Worm (Caenorhabditis elegans) whole organism, L4 larva: ENCODE measurements around the gene Y61A9LA.10.

ENCODE experiments used
- F49E8.2 ChIP-seq: sonication (generic microtip); optimal IDR thresholded peaks from 2 replicates; lab custom pipeline; 2016; ENCODE audit warnings: missing compliant biosample characterization, mild to moderate bottlenecking, missing genetic modification characterization, borderline replicate concordance
- Y48G9A.11 ChIP-seq: fragments of 200-800 bp; sonication (Bioruptor generic); IDR thresholded peaks from 2 replicates; pipeline ENCODE4 v1.3.6; 2022; ENCODE audit warnings: missing genetic modification reagents, missing genetic modification characterization, missing compliant biosample characterization
- ZK337.2 ChIP-seq: fragments of 200-800 bp; sonication (Bioruptor generic); IDR thresholded peaks from 2 replicates; pipeline ENCODE4 v1.3.6; 2022; ENCODE audit warnings: missing genetic modification reagents, missing genetic modification characterization, missing compliant biosample characterization
- aly-2 ChIP-seq: sonication (generic microtip); optimal IDR thresholded peaks from 2 replicates; lab custom pipeline; 2018; ENCODE audit warnings: missing biosample characterization, missing genetic modification characterization
- arid-1 ChIP-seq: fragments of 200-800 bp; sonication (Bioruptor generic); conservative IDR thresholded peaks from 2 replicates; pipeline ENCODE4 v1.3.6; 2022; ENCODE audit warnings: missing genetic modification reagents, missing genetic modification characterization, missing compliant biosample characterization
- ceh-20 ChIP-seq: fragments of 200-800 bp; sonication (Bioruptor generic); IDR thresholded peaks from 2 replicates; pipeline ENCODE4 v1.3.6; 2022; ENCODE audit warnings: missing genetic modification reagents, missing genetic modification characterization, missing compliant biosample characterization
- ceh-32 ChIP-seq: sonication (generic microtip); optimal IDR thresholded peaks from 2 replicates; lab custom pipeline; 2016; ENCODE audit warnings: mild to moderate bottlenecking, missing genetic modification characterization, missing compliant biosample characterization; ENCODE audit not compliant: poor library complexity
- ceh-62 ChIP-seq: sonication (generic microtip); optimal IDR thresholded peaks from 2 replicates; lab custom pipeline; 2017; ENCODE audit warnings: missing biosample characterization, missing genetic modification characterization
- ces-1 ChIP-seq: fragments of 150-350 bp; sonication (generic microtip); optimal IDR thresholded peaks from 4 replicates; lab custom pipeline; 2014; ENCODE audit warnings: missing biosample characterization, missing genetic modification reagents, missing genetic modification characterization
- cey-2 ChIP-seq: sonication (generic microtip); optimal IDR thresholded peaks from 3 replicates; lab custom pipeline; 2017; ENCODE audit warnings: missing genetic modification characterization, mild to moderate bottlenecking, missing compliant biosample characterization, antibody characterized with exemption, borderline replicate concordance; ENCODE audit not compliant: insufficient read depth
- egl-27 ChIP-seq: sonication (generic microtip); optimal IDR thresholded peaks from 3 replicates; lab custom pipeline; 2017; ENCODE audit warnings: missing biosample characterization, missing genetic modification reagents, missing genetic modification characterization
- fkh-10 ChIP-seq: fragments of 150-350 bp; optimal IDR thresholded peaks from 2 replicates; lab custom pipeline; 2014; ENCODE audit warnings: missing biosample characterization, missing genetic modification reagents, missing genetic modification characterization
- hlh-30 ChIP-seq: sonication (generic microtip); optimal IDR thresholded peaks from 2 replicates; lab custom pipeline; 2017; ENCODE audit warnings: antibody characterized with exemption, mild to moderate bottlenecking, missing genetic modification characterization, missing compliant biosample characterization; ENCODE audit not compliant: insufficient read depth
- hmg-1.1 ChIP-seq: fragments of 200-800 bp; sonication (Bioruptor generic); IDR thresholded peaks from 2 replicates; pipeline ENCODE4 v1.3.6; 2022; ENCODE audit warnings: missing genetic modification reagents, missing genetic modification characterization, missing compliant biosample characterization
- jun-1 ChIP-seq: fragments of 150-350 bp; optimal IDR thresholded peaks from 2 replicates; lab custom pipeline; 2014; ENCODE audit warnings: missing biosample characterization, missing genetic modification reagents, missing genetic modification characterization
- lin-13 ChIP-seq: fragments of 150-350 bp; optimal IDR thresholded peaks from 2 replicates; lab custom pipeline; 2014; ENCODE audit warnings: missing biosample characterization, missing genetic modification reagents, missing genetic modification characterization
- lin-15B ChIP-seq: fragments of 150-350 bp; sonication (generic microtip); optimal IDR thresholded peaks from 3 replicates; lab custom pipeline; 2014; ENCODE audit warnings: missing biosample characterization, missing genetic modification characterization
- lin-29 ChIP-seq: fragments of 200-800 bp; sonication (Bioruptor generic); IDR thresholded peaks from 2 replicates; pipeline ENCODE4 v1.3.6; 2022; ENCODE audit warnings: missing genetic modification reagents, missing genetic modification characterization, missing compliant biosample characterization
- lin-38 ChIP-seq: fragments of 200-800 bp; sonication (Bioruptor generic); IDR thresholded peaks from 2 replicates; pipeline ENCODE4 v1.3.6; 2022; ENCODE audit warnings: missing genetic modification reagents, missing genetic modification characterization, missing compliant biosample characterization
- lir-3 ChIP-seq: sonication (generic microtip); optimal IDR thresholded peaks from 2 replicates; lab custom pipeline; 2016; ENCODE audit warnings: mild to moderate bottlenecking, missing genetic modification characterization, missing compliant biosample characterization
- lsy-2 ChIP-seq, 2 experiments: fragments of 150-350 bp in 1 of 2; sonication (generic microtip) in 1 of 2; optimal IDR thresholded peaks; 2 replicates each; lab custom pipeline; 2014 to 2017; ENCODE audit warnings: missing biosample characterization in 2 of 2, missing genetic modification characterization in 2 of 2
- madf-5 ChIP-seq, 2 experiments: fragments of 200-800 bp; sonication (Bioruptor generic); IDR thresholded peaks; 2 replicates each; pipeline ENCODE4 v1.3.6; 2022; ENCODE audit warnings: missing compliant biosample characterization in 2 of 2, missing genetic modification characterization in 2 of 2
- mxl-3 ChIP-seq: fragments of 200-800 bp; sonication (Bioruptor generic); optimal IDR thresholded peaks from 2 replicates; lab custom pipeline; 2018; ENCODE audit warnings: mild to moderate bottlenecking, missing genetic modification characterization, missing compliant biosample characterization
- nhr-10 ChIP-seq: fragments of 150-350 bp; optimal IDR thresholded peaks from 2 replicates; lab custom pipeline; 2014; ENCODE audit warnings: missing biosample characterization, missing genetic modification characterization
- nhr-102 ChIP-seq: sonication (generic microtip); optimal IDR thresholded peaks from 2 replicates; lab custom pipeline; 2016; ENCODE audit warnings: mild to moderate bottlenecking, missing genetic modification characterization, moderate library complexity, missing compliant biosample characterization
- nhr-41 ChIP-seq: fragments of 200-800 bp; sonication (Bioruptor generic); IDR thresholded peaks from 2 replicates; pipeline ENCODE4 v1.3.6; 2022; ENCODE audit warnings: missing genetic modification reagents, missing genetic modification characterization, missing compliant biosample characterization
- nhr-48 ChIP-seq: sonication (generic microtip); optimal IDR thresholded peaks from 2 replicates; lab custom pipeline; 2016; ENCODE audit warnings: mild to moderate bottlenecking, missing genetic modification characterization, missing compliant biosample characterization
- nhr-6 ChIP-seq: fragments of 150-350 bp; optimal IDR thresholded peaks from 2 replicates; lab custom pipeline; 2014; ENCODE audit warnings: missing biosample characterization, missing genetic modification characterization
- nhr-77 ChIP-seq: fragments of 150-350 bp; optimal IDR thresholded peaks from 2 replicates; lab custom pipeline; 2014; ENCODE audit warnings: missing biosample characterization, missing genetic modification characterization
- pha-4 ChIP-seq, 2 experiments: fragments of 150-350 bp in 1 of 2; fragments of 200-800 bp in 1 of 2; sonication (Bioruptor generic) in 1 of 2; IDR thresholded peaks in 1 of 2; optimal IDR thresholded peaks in 1 of 2; 2 replicates each; pipeline versions ENCODE4 v1.3.6 to Lab custom; 2014 to 2022; ENCODE audit warnings: missing genetic modification characterization in 2 of 2, missing genetic modification reagents in 2 of 2, missing biosample characterization in 1 of 2, missing compliant biosample characterization in 1 of 2
- pqm-1 ChIP-seq: sonication (generic microtip); optimal IDR thresholded peaks from 2 replicates; lab custom pipeline; 2017; ENCODE audit warnings: missing biosample characterization, missing genetic modification characterization
- sdz-12 ChIP-seq: fragments of 200-800 bp; sonication (Bioruptor generic); optimal IDR thresholded peaks from 2 replicates; lab custom pipeline; 2018; ENCODE audit warnings: mild to moderate bottlenecking, missing genetic modification characterization, missing compliant biosample characterization
- set-16 ChIP-seq: fragments of 200-800 bp; sonication (Bioruptor generic); IDR thresholded peaks from 2 replicates; pipeline ENCODE4 v1.3.6; 2022; ENCODE audit warnings: missing genetic modification reagents, missing genetic modification characterization, missing compliant biosample characterization
- snpc-1.2 ChIP-seq: fragments of 200-800 bp; sonication (Bioruptor generic); IDR thresholded peaks from 2 replicates; pipeline ENCODE4 v1.3.6; 2022; ENCODE audit warnings: missing genetic modification reagents, missing genetic modification characterization, missing compliant biosample characterization
- snpc-4 ChIP-seq: fragments of 150-350 bp; optimal IDR thresholded peaks from 2 replicates; lab custom pipeline; 2014; ENCODE audit warnings: missing biosample characterization, missing genetic modification characterization
- tra-1 ChIP-seq: fragments of 200-800 bp; sonication (Bioruptor generic); IDR thresholded peaks from 2 replicates; pipeline ENCODE4 v1.3.6; 2022; ENCODE audit warnings: missing genetic modification reagents, missing genetic modification characterization, missing compliant biosample characterization
- unc-62 ChIP-seq, 3 experiments: fragments of 150-350 bp in 1 of 3; sonication (generic microtip); optimal IDR thresholded peaks in 2 of 3; peaks in 1 of 3; 1 replicate in 1 of 3; 2 replicates in 2 of 3; lab custom pipeline; 2014 to 2017; ENCODE audit warnings: missing biosample characterization in 3 of 3, missing genetic modification characterization in 3 of 3, missing genetic modification reagents in 3 of 3, missing genotype in 1 of 3
- vab-7 ChIP-seq: fragments of 200-800 bp; sonication (Bioruptor generic); IDR thresholded peaks from 2 replicates; pipeline ENCODE4 v1.3.6; 2022; ENCODE audit warnings: missing genetic modification reagents, missing genetic modification characterization, missing compliant biosample characterization
- zag-1 ChIP-seq: fragments of 150-350 bp; optimal IDR thresholded peaks from 2 replicates; lab custom pipeline; 2014; ENCODE audit warnings: missing biosample characterization, missing genetic modification characterization
- zip-2 ChIP-seq: fragments of 150-350 bp; optimal IDR thresholded peaks from 2 replicates; lab custom pipeline; 2014; ENCODE audit warnings: missing biosample characterization, missing genetic modification characterization
- ztf-7 ChIP-seq: fragments of 150-350 bp; optimal IDR thresholded peaks from 2 replicates; lab custom pipeline; 2014; ENCODE audit warnings: missing biosample characterization, missing genetic modification characterization

Y61A9LA.10 gene

ce11 chrV:4628517-4628930 is 12.9 kb upstream of the Y61A9LA.10 start, which contains the start of gene pmt-2 (continued):
- TF ChIP-seq nhr-10 (tag; lab: Kevin White, UChicago) (no peak), snpc-4 (tag; lab: Kevin White, UChicago) (no peak), zag-1 (no peak), ZK337.2 (no peak), pqm-1 (tag; lab: Kevin White, UChicago) (peak; percentile 19), vab-7 (no peak), ces-1 (GFP tag; lab: Kevin White, UChicago) (no peak), F49E8.2 (tag; lab: Kevin White, UChicago) (no peak), ceh-32 (no peak), ceh-20 (GFP tag; lab: Robert Waterston, UW) (no peak), egl-27 (no peak), pha-4 (GFP tag; IDR thresholded peaks at IDR 0.05; lab: Robert Waterston, UW) (no peak), pha-4 (tag; optimal IDR thresholded peaks at IDR 0.05; lab: Kevin White, UChicago) (no peak), ceh-62 (tag; lab: Kevin White, UChicago) (no peak), madf-5 (GFP tag; IDR thresholded peaks at IDR 0.05; lab: Robert Waterston, UW) (no peak), aly-2 (tag; lab: Kevin White, UChicago) (no peak), nhr-102 (tag; lab: Kevin White, UChicago) (no peak), hlh-30 (tag; lab: Kevin White, UChicago) (peak; percentile 0), nhr-48 (tag; lab: Kevin White, UChicago) (peak; percentile 44), nhr-77 (tag; lab: Kevin White, UChicago) (no peak), nhr-41 (GFP tag; lab: Robert Waterston, UW) (no peak), Y48G9A.11 (GFP tag; lab: Robert Waterston, UW) (no peak), nhr-6 (tag; lab: Kevin White, UChicago) (no peak), set-16 (GFP tag; lab: Robert Waterston, UW) (no peak), ztf-7 (tag; lab: Kevin White, UChicago) (no peak), lin-15B (no peak), unc-62 (GFP tag; optimal IDR thresholded peaks at IDR 0.05 in 1 of 2; lab: Kevin White, UChicago) (peak in 1 of 2 experiments; percentile 78), unc-62 (tag; optimal IDR thresholded peaks at IDR 0.05; lab: Kevin White, UChicago) (no peak)

- TF ChIP-seq cey-2 (tag; lab: Kevin White, UChicago) (no peak), fkh-10 (GFP tag; lab: Kevin White, UChicago) (peak; percentile 56), zip-2 (tag; lab: Kevin White, UChicago) (no peak), arid-1 (no peak)
Observed at ce11 chrV:4626344-4626743, 10.7 kb upstream of the Y61A9LA.10 start.

ce11 chrV:4624717-4625116 is 9.1 kb upstream of the Y61A9LA.10 start:
- TF ChIP-seq pqm-1 (tag; lab: Kevin White, UChicago) (no peak), snpc-1.2 (no peak), madf-5 (GFP tag; IDR thresholded peaks at IDR 0.05; lab: Robert Waterston, UW) (no peak), lin-38 (GFP tag; lab: Robert Waterston, UW) (no peak), ztf-7 (tag; lab: Kevin White, UChicago) (no peak), lin-13 (no peak), mxl-3 (GFP tag; lab: Kevin White, UChicago) (no peak), lin-29 (no peak), lir-3 (tag; lab: Kevin White, UChicago) (no peak), jun-1 (tag; lab: Kevin White, UChicago) (no peak), hmg-1.1 (no peak), lsy-2 (tag; optimal IDR thresholded peaks at IDR 0.05; lab: Kevin White, UChicago) (no peak), tra-1 (GFP tag; lab: Robert Waterston, UW) (no peak), sdz-12 (no peak)
